Worm (Caenorhabditis elegans) whole organism, L4 larva: Measurements from ENCODE around the gene B0496.6.

Source experiments
- F10B5.3 ChIP-seq: sonication (generic microtip); optimal IDR thresholded peaks from 2 replicates; lab custom pipeline; 2016; ENCODE audit warnings: mild to moderate bottlenecking, missing genetic modification characterization, missing compliant biosample characterization
- F44E2.7 ChIP-seq: fragments of 200-800 bp; sonication (Bioruptor generic); IDR thresholded peaks from 2 replicates; pipeline ENCODE4 v2.1.2; 2022; ENCODE audit warnings: missing genetic modification characterization, missing compliant biosample characterization
- R02D3.7 ChIP-seq: fragments of 150-350 bp; sonication (generic microtip); optimal IDR thresholded peaks from 3 replicates; lab custom pipeline; 2014; ENCODE audit warnings: missing biosample characterization, missing genetic modification characterization
- Y5F2A.4 ChIP-seq: fragments of 200-800 bp; sonication (Bioruptor generic); optimal IDR thresholded peaks from 2 replicates; lab custom pipeline; 2018; ENCODE audit warnings: mild to moderate bottlenecking, missing genetic modification characterization, missing compliant biosample characterization
- ZK337.2 ChIP-seq: fragments of 200-800 bp; sonication (Bioruptor generic); IDR thresholded peaks from 2 replicates; pipeline ENCODE4 v1.3.6; 2022; ENCODE audit warnings: missing genetic modification reagents, missing genetic modification characterization, missing compliant biosample characterization
- ZK546.5 ChIP-seq, 2 experiments: sonication (generic microtip); optimal IDR thresholded peaks; 2 replicates each; lab custom pipeline; 2017; ENCODE audit warnings: missing biosample characterization in 2 of 2, missing genetic modification characterization in 2 of 2
- aha-1 ChIP-seq: fragments of 150-350 bp; peaks from one replicate; lab custom pipeline; 2014; ENCODE audit warnings: missing biosample characterization, missing genetic modification characterization
- attf-4 ChIP-seq: sonication (generic microtip); optimal IDR thresholded peaks from 3 replicates; lab custom pipeline; 2017; ENCODE audit warnings: missing biosample characterization, missing genetic modification characterization
- ceh-20 ChIP-seq: fragments of 200-800 bp; sonication (Bioruptor generic); IDR thresholded peaks from 2 replicates; pipeline ENCODE4 v1.3.6; 2022; ENCODE audit warnings: missing genetic modification reagents, missing genetic modification characterization, missing compliant biosample characterization
- ceh-32 ChIP-seq: sonication (generic microtip); optimal IDR thresholded peaks from 2 replicates; lab custom pipeline; 2016; ENCODE audit warnings: mild to moderate bottlenecking, missing genetic modification characterization, missing compliant biosample characterization; ENCODE audit not compliant: poor library complexity
- ces-1 ChIP-seq: fragments of 150-350 bp; sonication (generic microtip); optimal IDR thresholded peaks from 4 replicates; lab custom pipeline; 2014; ENCODE audit warnings: missing biosample characterization, missing genetic modification reagents, missing genetic modification characterization
- cey-2 ChIP-seq: sonication (generic microtip); optimal IDR thresholded peaks from 3 replicates; lab custom pipeline; 2017; ENCODE audit warnings: missing genetic modification characterization, mild to moderate bottlenecking, missing compliant biosample characterization, antibody characterized with exemption, borderline replicate concordance; ENCODE audit not compliant: insufficient read depth
- daf-16 ChIP-seq, 3 experiments: sonication (generic microtip); optimal IDR thresholded peaks; 2 replicates each; lab custom pipeline; 2016 to 2017; ENCODE audit warnings: missing genetic modification characterization in 3 of 3, missing genetic modification reagents in 3 of 3, mild to moderate bottlenecking in 2 of 3, missing compliant biosample characterization in 2 of 3, missing biosample characterization in 1 of 3, moderate library complexity in 1 of 3
- dmd-6 ChIP-seq: fragments of 200-800 bp; sonication (Bioruptor generic); IDR thresholded peaks from 2 replicates; pipeline ENCODE4 v1.3.6; 2022; ENCODE audit warnings: missing genetic modification reagents, missing genetic modification characterization, missing compliant biosample characterization
- dmd-8 ChIP-seq: fragments of 200-800 bp; sonication (Bioruptor generic); IDR thresholded peaks from 2 replicates; pipeline ENCODE4 v1.3.6; 2022; ENCODE audit warnings: missing genetic modification characterization, missing compliant biosample characterization
- dve-1 ChIP-seq: sonication (generic microtip); optimal IDR thresholded peaks from 2 replicates; lab custom pipeline; 2017; ENCODE audit warnings: antibody characterized with exemption, mild to moderate bottlenecking, missing genetic modification characterization, missing compliant biosample characterization; ENCODE audit not compliant: insufficient read depth
- fos-1 ChIP-seq: fragments of 150-350 bp; optimal IDR thresholded peaks from 2 replicates; lab custom pipeline; 2014; ENCODE audit warnings: missing biosample characterization, missing genetic modification characterization
- gei-8 ChIP-seq: fragments of 200-800 bp; sonication (Bioruptor generic); optimal IDR thresholded peaks from 2 replicates; lab custom pipeline; 2018; ENCODE audit warnings: mild to moderate bottlenecking, missing genetic modification characterization, missing compliant biosample characterization
- hif-1 ChIP-seq, 2 experiments: sonication (generic microtip); optimal IDR thresholded peaks; 2 replicates each; lab custom pipeline; 2016 to 2017; ENCODE audit warnings: missing compliant biosample characterization in 2 of 2, missing genetic modification characterization in 2 of 2, missing genetic modification reagents in 2 of 2, missing genotype in 2 of 2, mild to moderate bottlenecking in 1 of 2
- lin-15B ChIP-seq: fragments of 150-350 bp; sonication (generic microtip); optimal IDR thresholded peaks from 3 replicates; lab custom pipeline; 2014; ENCODE audit warnings: missing biosample characterization, missing genetic modification characterization
- lin-39 ChIP-seq: fragments of 150-350 bp; optimal IDR thresholded peaks from 2 replicates; lab custom pipeline; 2014; ENCODE audit warnings: missing biosample characterization, missing genetic modification reagents, missing genetic modification characterization
- lsy-2 ChIP-seq, 2 experiments: fragments of 150-350 bp in 1 of 2; sonication (generic microtip) in 1 of 2; optimal IDR thresholded peaks; 2 replicates each; lab custom pipeline; 2014 to 2017; ENCODE audit warnings: missing biosample characterization in 2 of 2, missing genetic modification characterization in 2 of 2
- madf-9 ChIP-seq: fragments of 200-800 bp; sonication (Bioruptor generic); conservative IDR thresholded peaks from 2 replicates; pipeline ENCODE4 v1.3.6; 2022; ENCODE audit warnings: missing genetic modification reagents, missing genetic modification characterization, missing compliant biosample characterization
- mep-1 ChIP-seq: fragments of 150-350 bp; sonication (generic microtip); optimal IDR thresholded peaks from 3 replicates; lab custom pipeline; 2014; ENCODE audit warnings: missing biosample characterization, missing genetic modification characterization
- mxl-2 ChIP-seq: fragments of 200-800 bp; sonication (Bioruptor generic); conservative IDR thresholded peaks from 2 replicates; pipeline ENCODE4 v1.3.6; 2022; ENCODE audit warnings: missing genetic modification reagents, missing genetic modification characterization, missing compliant biosample characterization
- mxl-3 ChIP-seq: fragments of 200-800 bp; sonication (Bioruptor generic); optimal IDR thresholded peaks from 2 replicates; lab custom pipeline; 2018; ENCODE audit warnings: mild to moderate bottlenecking, missing genetic modification characterization, missing compliant biosample characterization
- nhr-10 ChIP-seq: fragments of 150-350 bp; optimal IDR thresholded peaks from 2 replicates; lab custom pipeline; 2014; ENCODE audit warnings: missing biosample characterization, missing genetic modification characterization
- nhr-11 ChIP-seq: fragments of 150-350 bp; optimal IDR thresholded peaks from 2 replicates; lab custom pipeline; 2014; ENCODE audit warnings: missing biosample characterization, missing genetic modification characterization
- nhr-111 ChIP-seq: fragments of 200-800 bp; sonication (Bioruptor generic); optimal IDR thresholded peaks from 2 replicates; lab custom pipeline; 2018; ENCODE audit warnings: mild to moderate bottlenecking, missing genetic modification characterization, missing compliant biosample characterization
- nhr-237 ChIP-seq: sonication (generic microtip); optimal IDR thresholded peaks from 2 replicates; lab custom pipeline; 2017; ENCODE audit warnings: missing biosample characterization, missing genetic modification characterization
- nhr-48 ChIP-seq: sonication (generic microtip); optimal IDR thresholded peaks from 2 replicates; lab custom pipeline; 2016; ENCODE audit warnings: mild to moderate bottlenecking, missing genetic modification characterization, missing compliant biosample characterization
- nhr-77 ChIP-seq: fragments of 150-350 bp; optimal IDR thresholded peaks from 2 replicates; lab custom pipeline; 2014; ENCODE audit warnings: missing biosample characterization, missing genetic modification characterization
- pha-4 ChIP-seq, 2 experiments: fragments of 150-350 bp in 1 of 2; fragments of 200-800 bp in 1 of 2; sonication (Bioruptor generic) in 1 of 2; IDR thresholded peaks in 1 of 2; optimal IDR thresholded peaks in 1 of 2; 2 replicates each; pipeline versions ENCODE4 v1.3.6 to Lab custom; 2014 to 2022; ENCODE audit warnings: missing genetic modification characterization in 2 of 2, missing genetic modification reagents in 2 of 2, missing biosample characterization in 1 of 2, missing compliant biosample characterization in 1 of 2
- set-16 ChIP-seq: fragments of 200-800 bp; sonication (Bioruptor generic); IDR thresholded peaks from 2 replicates; pipeline ENCODE4 v1.3.6; 2022; ENCODE audit warnings: missing genetic modification reagents, missing genetic modification characterization, missing compliant biosample characterization
- spr-1 ChIP-seq: sonication (generic microtip); optimal IDR thresholded peaks from 2 replicates; lab custom pipeline; 2016; ENCODE audit warnings: mild to moderate bottlenecking, missing genetic modification characterization, missing compliant biosample characterization
- tra-1 ChIP-seq: fragments of 200-800 bp; sonication (Bioruptor generic); IDR thresholded peaks from 2 replicates; pipeline ENCODE4 v1.3.6; 2022; ENCODE audit warnings: missing genetic modification reagents, missing genetic modification characterization, missing compliant biosample characterization
- unc-130 ChIP-seq: sonication (generic microtip); optimal IDR thresholded peaks from 2 replicates; lab custom pipeline; 2016; ENCODE audit warnings: missing genetic modification reagents, missing genetic modification characterization, missing compliant biosample characterization
- unc-62 ChIP-seq, 3 experiments: fragments of 150-350 bp in 1 of 3; sonication (generic microtip); optimal IDR thresholded peaks in 2 of 3; peaks in 1 of 3; 1 replicate in 1 of 3; 2 replicates in 2 of 3; lab custom pipeline; 2014 to 2017; ENCODE audit warnings: missing biosample characterization in 3 of 3, missing genetic modification characterization in 3 of 3, missing genetic modification reagents in 3 of 3, missing genotype in 1 of 3
- vab-7 ChIP-seq: fragments of 200-800 bp; sonication (Bioruptor generic); IDR thresholded peaks from 2 replicates; pipeline ENCODE4 v1.3.6; 2022; ENCODE audit warnings: missing genetic modification reagents, missing genetic modification characterization, missing compliant biosample characterization
- zag-1 ChIP-seq: fragments of 150-350 bp; optimal IDR thresholded peaks from 2 replicates; lab custom pipeline; 2014; ENCODE audit warnings: missing biosample characterization, missing genetic modification characterization
- ztf-11 ChIP-seq: fragments of 150-350 bp; optimal IDR thresholded peaks from 2 replicates; lab custom pipeline; 2014; ENCODE audit warnings: missing biosample characterization, missing genetic modification characterization
- ztf-7 ChIP-seq: fragments of 150-350 bp; optimal IDR thresholded peaks from 2 replicates; lab custom pipeline; 2014; ENCODE audit warnings: missing biosample characterization, missing genetic modification characterization

The B0496.6 gene

DNA sequence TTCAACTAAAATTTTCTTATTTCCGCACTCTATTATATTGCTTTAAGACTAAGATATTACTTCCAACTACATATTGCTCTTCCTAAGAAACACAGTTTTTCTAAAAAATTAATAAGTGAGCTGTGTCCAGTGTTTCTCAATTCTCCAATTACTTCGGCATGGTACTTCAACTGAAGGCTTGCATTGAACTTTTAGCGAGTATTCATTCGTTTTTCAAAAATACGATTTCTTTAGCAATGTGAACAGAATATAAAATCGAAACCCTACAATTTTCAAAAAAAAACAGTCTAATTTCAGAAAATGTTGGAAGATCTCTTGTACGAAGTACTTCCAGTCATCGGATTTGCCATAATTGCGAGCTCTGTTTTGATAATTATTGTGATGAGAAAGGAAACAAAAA, 2.0 kb downstream of the B0496.6 start, which contains the start of gene srtx-1:
TSS of gene srtx-1 (plus strand) at position 301 of the 400 bp plus-strand sequence.
- TF ChIP-seq ceh-20 (GFP tag; lab: Robert Waterston, UW): no peak
- TF ChIP-seq spr-1: no peak
- no peak for TF ChIP-seq lin-15B (tag; lab: Kevin White, UChicago)
- no peak for TF ChIP-seq R02D3.7 (tag; lab: Kevin White, UChicago)
- no peak for TF ChIP-seq mep-1 (tag; lab: Kevin White, UChicago)
- no peak for TF ChIP-seq mxl-2 (GFP tag; lab: Robert Waterston, UW)
- TF ChIP-seq dmd-6 (GFP tag; lab: Robert Waterston, UW): no peak
- peak in 1 of 2 experiments; percentile 70 for TF ChIP-seq unc-62 (GFP tag; optimal IDR thresholded peaks at IDR 0.05 in 1 of 2; lab: Kevin White, UChicago)
- TF ChIP-seq unc-62 (tag; optimal IDR thresholded peaks at IDR 0.05; lab: Kevin White, UChicago): no peak

DNA sequence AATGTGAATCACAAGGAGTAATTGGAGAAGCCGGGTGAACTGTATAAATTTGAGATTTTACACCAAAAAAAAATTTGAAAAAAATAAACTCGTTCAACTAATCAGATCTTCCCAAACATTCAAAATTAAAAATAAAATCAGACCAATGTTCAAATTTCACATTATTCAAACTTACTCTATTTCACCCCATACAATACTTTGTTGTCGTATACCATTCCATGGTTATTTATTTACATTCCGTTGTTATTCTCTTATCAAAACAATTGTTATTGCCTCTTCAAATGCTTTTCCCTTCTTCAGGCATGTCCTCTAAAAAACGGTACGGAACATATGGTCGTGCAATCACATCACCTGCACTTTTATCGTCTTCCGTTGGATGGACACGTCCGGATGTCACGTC, 5.3 kb downstream of the B0496.6 start, which contains the start of gene unc-82:
TSS of gene unc-82 (plus strand) at position 301 of the 400 bp plus-strand sequence.
- TF ChIP-seq madf-9 (GFP tag; lab: Robert Waterston, UW): no peak
- TF ChIP-seq aha-1 (tag; lab: Kevin White, UChicago): peak; percentile 74
- TF ChIP-seq nhr-10 (tag; lab: Kevin White, UChicago): no peak
- no peak for TF ChIP-seq ztf-7 (tag; lab: Kevin White, UChicago)

DNA sequence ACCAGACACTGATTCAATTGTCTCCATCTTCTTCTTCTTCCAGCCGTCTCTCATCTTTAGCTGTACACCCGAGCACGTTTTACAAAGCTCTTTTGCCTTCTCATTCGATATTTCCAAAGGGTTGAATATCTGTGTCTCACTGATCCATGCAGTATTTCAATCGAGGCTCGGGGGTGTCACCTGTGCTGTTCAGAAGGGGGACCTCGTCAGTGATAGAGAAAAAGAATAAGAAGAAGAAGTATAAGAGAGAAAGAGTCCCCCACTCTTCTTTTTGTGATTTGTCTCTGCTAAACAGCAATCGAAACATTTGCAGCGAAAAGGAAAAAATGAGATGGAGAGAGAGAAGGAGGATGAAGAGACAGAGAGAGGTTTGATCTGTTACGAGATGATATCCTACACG, 7.1 kb downstream of the B0496.6 start:
- TF ChIP-seq vab-7 (GFP tag; lab: Robert Waterston, UW) (no peak), mxl-3 (no peak), F10B5.3 (tag; lab: Kevin White, UChicago) (no peak), F44E2.7 (GFP tag; lab: Robert Waterston, UW) (no peak), dmd-8 (no peak), daf-16 (GFP tag; optimal IDR thresholded peaks at IDR 0.05; lab: Kevin White, UChicago) (peak in 1 of 2 experiments; percentile 18), daf-16 (tag; optimal IDR thresholded peaks at IDR 0.05; lab: Kevin White, UChicago) (no peak), madf-9 (GFP tag; lab: Robert Waterston, UW) (no peak), nhr-11 (tag; lab: Kevin White, UChicago) (peak; percentile 63), set-16 (GFP tag; lab: Robert Waterston, UW) (no peak), cey-2 (tag; lab: Kevin White, UChicago) (no peak), aha-1 (tag; lab: Kevin White, UChicago) (peak; percentile 40)

DNA sequence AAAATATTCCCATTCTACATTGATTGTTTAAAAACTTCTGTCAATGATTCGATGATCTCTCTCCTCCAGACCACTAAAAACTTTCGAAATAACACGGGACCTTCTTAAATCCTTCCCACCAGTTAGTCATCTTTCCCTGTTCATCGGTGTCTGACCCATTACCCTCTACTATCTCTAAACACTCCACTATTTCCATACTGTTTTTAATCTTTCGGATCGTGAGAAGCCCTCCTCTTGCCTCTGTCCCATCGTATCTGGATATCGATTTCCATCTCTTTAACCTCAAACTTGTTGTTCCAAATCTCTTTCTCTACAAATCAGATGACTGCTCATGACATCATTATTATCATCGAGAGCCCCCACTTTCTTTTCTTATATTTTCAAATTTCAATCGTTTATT, 9.4 kb downstream of the B0496.6 start:
- TF ChIP-seq nhr-111 (no peak), ceh-32 (no peak), fos-1 (tag; lab: Kevin White, UChicago) (no peak), F10B5.3 (tag; lab: Kevin White, UChicago) (no peak), dve-1 (tag; lab: Kevin White, UChicago) (no peak), nhr-77 (tag; lab: Kevin White, UChicago) (no peak), nhr-237 (tag; lab: Kevin White, UChicago) (no peak), nhr-48 (tag; lab: Kevin White, UChicago) (no peak), ZK337.2 (GFP tag; lab: Robert Waterston, UW) (no peak), unc-130 (GFP tag; lab: Kevin White, UChicago) (no peak), lsy-2 (tag; optimal IDR thresholded peaks at IDR 0.05; lab: Kevin White, UChicago) (no peak), Y5F2A.4 (no peak)

DNA sequence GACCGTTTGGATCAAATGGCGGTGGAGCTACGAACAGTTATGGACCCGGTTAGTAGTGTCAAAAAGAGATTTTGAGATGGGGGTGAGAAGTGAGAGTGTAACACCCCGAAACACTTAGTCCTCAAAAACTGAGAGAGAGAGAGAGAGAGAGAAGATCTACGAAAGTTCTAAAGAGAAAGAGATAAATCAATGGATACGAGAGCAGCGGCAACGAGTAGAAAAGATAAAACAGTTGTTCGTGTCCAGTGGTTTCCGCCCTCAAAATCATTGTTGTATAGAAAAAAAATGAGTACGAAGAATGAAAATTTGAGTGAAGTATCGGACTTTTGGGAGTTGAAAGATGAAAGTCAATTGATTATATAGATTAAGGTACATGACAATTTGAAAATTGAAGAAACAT, 10.1 kb downstream of the B0496.6 start:
- no peak for TF ChIP-seq ZK546.5 (tag; optimal IDR thresholded peaks at IDR 0.05; lab: Kevin White, UChicago)
- no peak for TF ChIP-seq hif-1 (tag; optimal IDR thresholded peaks at IDR 0.05; lab: Kevin White, UChicago)
- TF ChIP-seq gei-8 (GFP tag; lab: Kevin White, UChicago): no peak
- TF ChIP-seq set-16 (GFP tag; lab: Robert Waterston, UW): no peak
- no peak for TF ChIP-seq ztf-11 (tag; lab: Kevin White, UChicago)
- TF ChIP-seq ZK337.2 (GFP tag; lab: Robert Waterston, UW): no peak
- TF ChIP-seq F10B5.3 (tag; lab: Kevin White, UChicago): no peak
- TF ChIP-seq attf-4: no peak
- no peak for TF ChIP-seq pha-4 (GFP tag; IDR thresholded peaks at IDR 0.05; lab: Robert Waterston, UW)
- no peak for TF ChIP-seq pha-4 (tag; optimal IDR thresholded peaks at IDR 0.05; lab: Kevin White, UChicago)
- no peak for TF ChIP-seq mxl-2 (GFP tag; lab: Robert Waterston, UW)
- TF ChIP-seq zag-1: no peak
- TF ChIP-seq ces-1 (GFP tag; lab: Kevin White, UChicago): no peak
- no peak for TF ChIP-seq nhr-11 (tag; lab: Kevin White, UChicago)
- no peak for TF ChIP-seq tra-1 (GFP tag; lab: Robert Waterston, UW)
- no peak for TF ChIP-seq lin-39 (tag; lab: Kevin White, UChicago)
